Worm (Caenorhabditis elegans) whole organism, L1 larva: ENCODE results near the gene Y17G9B.2.

Source experiments
- C16A3.4 ChIP-seq: fragments of 150-350 bp; optimal IDR thresholded peaks from 2 replicates; lab custom pipeline; 2014; ENCODE audit warnings: missing biosample characterization, missing genetic modification characterization
- ama-1 ChIP-seq: fragments of 150-350 bp; optimal IDR thresholded peaks from 2 replicates; lab custom pipeline; 2014
- dpl-1 ChIP-seq, 3 experiments: fragments of 150-350 bp in 2 of 3; sonication (generic microtip) in 1 of 3; optimal IDR thresholded peaks; 2 replicates each; lab custom pipeline; 2014 to 2017; ENCODE audit warnings: missing biosample characterization in 3 of 3, missing genetic modification characterization in 3 of 3, missing genetic modification reagents in 3 of 3
- efl-1 ChIP-seq, 4 experiments: fragments of 150-350 bp; optimal IDR thresholded peaks in 3 of 4; peaks in 1 of 4; 1 replicate in 1 of 4; 2 replicates in 3 of 4; lab custom pipeline; 2014; ENCODE audit warnings: missing biosample characterization in 2 of 4, missing genetic modification characterization in 2 of 4, missing genetic modification reagents in 2 of 4
- fos-1 ChIP-seq: fragments of 150-350 bp; optimal IDR thresholded peaks from 2 replicates; lab custom pipeline; 2014; ENCODE audit warnings: missing biosample characterization, missing genetic modification characterization
- hpl-2 ChIP-seq: fragments of 150-350 bp; optimal IDR thresholded peaks from 2 replicates; lab custom pipeline; 2014; ENCODE audit warnings: missing biosample characterization, missing genetic modification reagents, missing genetic modification characterization
- lin-14 ChIP-seq: fragments of 200-800 bp; sonication (Bioruptor generic); optimal IDR thresholded peaks from 2 replicates; lab custom pipeline; 2018; ENCODE audit warnings: mild to moderate bottlenecking, missing genetic modification characterization, moderate library complexity, missing compliant biosample characterization
- lin-15B ChIP-seq: fragments of 150-350 bp; sonication (generic microtip); optimal IDR thresholded peaks from 3 replicates; lab custom pipeline; 2014; ENCODE audit warnings: missing biosample characterization, missing genetic modification characterization
- mep-1 ChIP-seq: fragments of 150-350 bp; optimal IDR thresholded peaks from 2 replicates; lab custom pipeline; 2014; ENCODE audit warnings: missing biosample characterization, missing genetic modification characterization
- nhr-12 ChIP-seq: sonication (generic microtip); optimal IDR thresholded peaks from 2 replicates; lab custom pipeline; 2017; ENCODE audit warnings: missing biosample characterization, missing genetic modification characterization
- nhr-85 ChIP-seq: sonication (generic microtip); peaks from one replicate; lab custom pipeline; 2016; ENCODE audit warnings: missing genetic modification characterization, inconsistent platforms, missing compliant biosample characterization
- pax-3 ChIP-seq: fragments of 200-800 bp; sonication (Bioruptor generic); optimal IDR thresholded peaks from 2 replicates; lab custom pipeline; 2018; ENCODE audit warnings: mild to moderate bottlenecking, missing genetic modification characterization, moderate library complexity, missing compliant biosample characterization
- skn-1 ChIP-seq: fragments of 150-350 bp; optimal IDR thresholded peaks from 2 replicates; lab custom pipeline; 2014; ENCODE audit warnings: missing biosample characterization, missing genetic modification characterization
- snu-23 ChIP-seq: sonication (generic microtip); optimal IDR thresholded peaks from 2 replicates; lab custom pipeline; 2016; ENCODE audit warnings: missing genetic modification characterization, missing compliant biosample characterization
- sox-4 ChIP-seq: sonication (generic microtip); optimal IDR thresholded peaks from 2 replicates; lab custom pipeline; 2016; ENCODE audit warnings: missing genetic modification characterization, missing compliant biosample characterization
- sptf-1 ChIP-seq: fragments of 150-350 bp; optimal IDR thresholded peaks from 2 replicates; lab custom pipeline; 2014; ENCODE audit warnings: missing biosample characterization, missing genetic modification characterization
- tbx-2 ChIP-seq: sonication (generic microtip); optimal IDR thresholded peaks from 2 replicates; lab custom pipeline; 2016; ENCODE audit warnings: missing genetic modification characterization, missing compliant biosample characterization
- unc-62 ChIP-seq: fragments of 150-350 bp; optimal IDR thresholded peaks from 2 replicates; lab custom pipeline; 2014; ENCODE audit warnings: missing biosample characterization, missing genetic modification reagents, missing genetic modification characterization
- unc-86 ChIP-seq: sonication (generic microtip); optimal IDR thresholded peaks from 2 replicates; lab custom pipeline; 2016; ENCODE audit warnings: missing genetic modification characterization, missing compliant biosample characterization
- unc-98 ChIP-seq: fragments of 200-800 bp; sonication (Bioruptor generic); IDR thresholded peaks from 2 replicates; pipeline ENCODE4 v1.3.6; 2022; ENCODE audit warnings: missing genetic modification characterization, missing compliant biosample characterization
- xbp-1 ChIP-seq: sonication (generic microtip); optimal IDR thresholded peaks from 2 replicates; lab custom pipeline; 2016; ENCODE audit warnings: missing genetic modification characterization, missing compliant biosample characterization

Gene Y17G9B.2

DNA sequence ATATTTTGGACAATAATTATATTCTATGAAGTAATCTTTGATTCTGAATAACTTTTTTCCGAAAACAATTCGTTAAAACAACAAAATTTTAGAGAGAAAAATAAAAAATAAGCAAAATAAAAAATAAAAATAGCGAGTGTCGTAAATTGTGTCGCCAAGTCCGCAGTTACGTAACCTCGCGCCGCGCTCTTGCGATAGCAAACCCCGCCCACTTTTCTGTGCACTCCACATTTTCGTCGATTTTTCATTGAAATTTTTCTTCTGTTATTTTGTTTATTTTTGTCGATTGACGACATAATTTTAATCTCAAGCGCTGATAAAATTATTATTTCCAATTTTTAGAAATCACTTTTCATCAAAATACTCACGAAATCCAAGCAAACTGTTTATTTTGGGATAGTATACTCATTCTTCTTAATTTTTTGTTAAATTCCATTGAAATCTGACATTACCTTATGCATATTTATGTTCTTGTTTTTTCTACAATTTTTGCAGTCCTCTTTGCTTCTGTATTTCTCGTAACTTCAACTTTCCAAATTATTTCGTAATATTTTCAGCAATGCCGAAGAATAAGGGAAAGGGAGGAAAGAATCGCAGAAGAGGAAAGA is 46.5 kb downstream of the Y17G9B.2 start, which contains the start of gene eif-1.A (continued):
- TF ChIP-seq unc-62 (GFP tag; lab: Kevin White, UChicago) (no peak), lin-14 (GFP tag; lab: Kevin White, UChicago) (no peak), unc-86 (tag; lab: Kevin White, UChicago) (peak; percentile 7), C16A3.4 (tag; lab: Kevin White, UChicago) (peak; percentile 75), nhr-85 (tag; lab: Kevin White, UChicago) (peak; percentile 61), skn-1 (tag; lab: Kevin White, UChicago) (peak; percentile 81), ama-1 (lab: Kevin White, UChicago) (no peak), sptf-1 (tag; lab: Kevin White, UChicago) (no peak), lin-15B (tag; lab: Kevin White, UChicago) (peak; percentile 59), nhr-12 (tag; lab: Kevin White, UChicago) (no peak), tbx-2 (tag; lab: Kevin White, UChicago) (peak; percentile 35), dpl-1 (GFP tag; optimal IDR thresholded peaks at IDR 0.05; lab: Kevin White, UChicago) (peak; percentile 54 to 72 (median 59)), snu-23 (GFP tag; lab: Kevin White, UChicago) (peak; percentile 75), xbp-1 (peak; percentile 45), efl-1 (optimal IDR thresholded peaks at IDR 0.05; lab: Kevin White, UChicago) (peak; percentile 63 to 66), efl-1 (GFP tag; optimal IDR thresholded peaks at IDR 0.05 in 1 of 2; lab: Kevin White, UChicago) (peak; percentile 69 to 96), fos-1 (tag; lab: Kevin White, UChicago) (peak; percentile 4)

DNA sequence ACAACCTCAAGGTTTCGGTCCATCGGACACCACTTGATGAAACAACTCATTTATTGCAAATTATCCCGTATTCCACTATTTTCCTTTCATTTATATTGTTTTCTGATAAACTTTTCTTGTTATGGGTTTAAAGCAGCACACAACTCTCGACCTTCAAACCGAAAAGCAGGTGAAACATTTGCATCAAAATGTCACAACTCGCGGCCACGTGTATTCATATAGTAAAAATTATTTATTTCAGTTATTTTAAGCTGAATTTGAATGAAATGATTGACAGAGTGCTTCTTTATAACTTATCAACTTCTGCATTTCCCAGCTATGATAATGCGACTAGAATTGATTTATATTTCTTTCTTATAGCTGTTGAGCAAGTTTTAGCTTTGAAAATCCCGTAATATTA is 47.9 kb downstream of the Y17G9B.2 start, which contains the start of gene srw-95:
TSS of gene srw-95 (plus strand) at position 213 of the 400 bp plus-strand sequence.
- TF ChIP-seq hpl-2 (GFP tag; lab: Kevin White, UChicago) (no peak), unc-98 (GFP tag; lab: Robert Waterston, UW) (no peak), efl-1 (optimal IDR thresholded peaks at IDR 0.05; lab: Kevin White, UChicago) (no peak), efl-1 (GFP tag; optimal IDR thresholded peaks at IDR 0.05 in 1 of 2; lab: Kevin White, UChicago) (peak in 1 of 2 experiments; percentile 83)

DNA sequence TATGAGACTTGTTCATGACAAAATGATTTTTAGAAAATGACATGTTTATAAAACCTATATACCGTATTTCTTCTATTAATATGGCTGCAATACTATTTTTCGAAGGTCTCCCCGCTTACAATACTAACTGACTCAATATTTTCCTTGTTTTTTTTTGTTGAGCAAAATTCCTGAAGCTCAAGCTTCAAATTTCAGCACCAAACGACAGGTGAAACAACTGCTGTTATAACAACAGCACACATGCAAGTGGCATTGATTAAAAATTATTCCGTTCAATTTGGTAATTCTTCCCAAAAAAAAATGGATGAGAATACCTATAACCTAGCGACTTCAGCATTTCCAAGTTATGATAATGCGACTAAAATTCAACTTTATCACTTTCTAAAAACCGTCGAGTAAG is 50.2 kb downstream of the Y17G9B.2 start, which contains the start of gene srw-94:
TSS of gene srw-94 (plus strand) at position 301 of the 400 bp plus-strand sequence.
- no peak for TF ChIP-seq sox-4 (tag; lab: Kevin White, UChicago)
- no peak for TF ChIP-seq tbx-2 (tag; lab: Kevin White, UChicago)
- no peak for TF ChIP-seq mep-1 (tag; lab: Kevin White, UChicago)
- no peak for TF ChIP-seq pax-3 (tag; lab: Kevin White, UChicago)
- no peak for TF ChIP-seq skn-1 (tag; lab: Kevin White, UChicago)
- no peak for TF ChIP-seq unc-98 (GFP tag; lab: Robert Waterston, UW)
- TF ChIP-seq, all 84 proteins: peak for 0
